Fruit fly (Drosophila melanogaster) Kc167 (cell line): ENCODE results near the gene peg.

Experiments
- Myc ChIP-seq: fragments of >200 bp; optimal IDR thresholded peaks from 2 replicates; lab custom pipeline; 2017; ENCODE audit warnings: missing external identifiers
- Sin3A ChIP-seq: fragments of >200 bp; optimal IDR thresholded peaks from 2 replicates; lab custom pipeline; 2018; ENCODE audit warnings: missing external identifiers
- h ChIP-seq: fragments of >200 bp; optimal IDR thresholded peaks from 3 replicates; lab custom pipeline; 2018; ENCODE audit warnings: missing external identifiers
- insv ChIP-seq: fragments of >200 bp; optimal IDR thresholded peaks from 3 replicates; lab custom pipeline; 2018; ENCODE audit warnings: missing external identifiers
- psq ChIP-seq: fragments of >200 bp; optimal IDR thresholded peaks from 2 replicates; lab custom pipeline; 2017; ENCODE audit warnings: missing external identifiers
- ttk ChIP-seq: sonication (Bioruptor generic); optimal IDR thresholded peaks from 2 replicates; lab custom pipeline; 2017; ENCODE audit warnings: missing external identifiers

- TF ChIP-seq psq (lab: Kevin White, UChicago) (no peak), ttk (lab: Kevin White, UChicago) (no peak), Myc (lab: Kevin White, UChicago) (no peak), Sin3A (no peak), h (lab: Kevin White, UChicago) (no peak), insv (lab: Kevin White, UChicago) (no peak)
These were observed 36.7 kb upstream of the peg start, which contains the start of gene Mvl for dm6 chr3R:21060430-21061245.
